Worm (Caenorhabditis elegans): ENCODE data around the gene F10D7.3.
A peak's percentile ranks its signal among the peaks of the same experiment; 100 is the strongest.

Gene F10D7.3

ce11 chrX:17392182-17392581 lies 17.7 kb upstream of the F10D7.3 start (continued):
- TF ChIP-seq elt-2 (tag; optimal IDR thresholded peaks at IDR 0.05) = no peak
- TF ChIP-seq lin-14 (GFP tag; optimal IDR thresholded peaks at IDR 0.05) = peak; percentile 95
- no peak for TF ChIP-seq nhr-12 (tag; optimal IDR thresholded peaks at IDR 0.05)
- no peak for TF ChIP-seq nhr-11 (tag; optimal IDR thresholded peaks at IDR 0.05)
- no peak for TF ChIP-seq zip-4 (GFP tag; optimal IDR thresholded peaks at IDR 0.05)
- TF ChIP-seq fkh-10 (GFP tag; optimal IDR thresholded peaks at IDR 0.05) = no peak
- TF ChIP-seq egl-27 (tag; optimal IDR thresholded peaks at IDR 0.05) = peak in 1 of 2 experiments; percentile 5
- TF ChIP-seq ztf-4 (tag; optimal IDR thresholded peaks at IDR 0.05) = peak; percentile 41
- TF ChIP-seq lin-13 (GFP tag; optimal IDR thresholded peaks at IDR 0.05) = peak; percentile 37
- TF ChIP-seq dsc-1 (tag; optimal IDR thresholded peaks at IDR 0.05) = peak; percentile 63
- TF ChIP-seq fkh-4 (tag; optimal IDR thresholded peaks at IDR 0.05; ENCODE audit: borderline replicate concordance) = no peak
- no peak for TF ChIP-seq tlp-1 (tag; optimal IDR thresholded peaks at IDR 0.05)
- TF ChIP-seq ceh-63 (GFP tag; optimal IDR thresholded peaks at IDR 0.05) = no peak
- TF ChIP-seq lin-35 (GFP tag; optimal IDR thresholded peaks at IDR 0.05) = peak; percentile 58 to 77
- TF ChIP-seq ceh-88 (GFP tag; IDR thresholded peaks at IDR 0.05) = no peak; the same call in 1 of the 2 replicates
- TF ChIP-seq nhr-19 (GFP tag; conservative IDR thresholded peaks at IDR 0.05) = peak; percentile 57
- TF ChIP-seq nhr-76 (tag; optimal IDR thresholded peaks at IDR 0.05) = no peak
- peak; percentile 30 to 62 (median 43) for TF ChIP-seq dpl-1 (GFP tag; optimal IDR thresholded peaks at IDR 0.05)
- peak; percentile 76 for TF ChIP-seq swsn-7 (tag; optimal IDR thresholded peaks at IDR 0.05)
- no peak for TF ChIP-seq sup-37 (GFP tag; optimal IDR thresholded peaks at IDR 0.05)
- TF ChIP-seq aha-1 (tag; optimal IDR thresholded peaks at IDR 0.05) = no peak
- TF ChIP-seq vab-15 (tag; optimal IDR thresholded peaks at IDR 0.05) = no peak
- TF ChIP-seq ceh-90 (tag; optimal IDR thresholded peaks at IDR 0.05) = no peak
- TF ChIP-seq unc-98 (GFP tag; IDR thresholded peaks at IDR 0.05) = no peak
- TF ChIP-seq ets-5 (GFP tag; IDR thresholded peaks at IDR 0.05) = no peak
- peak; percentile 16 for TF ChIP-seq irx-1 (tag; optimal IDR thresholded peaks at IDR 0.05)
- TF ChIP-seq snu-23 (GFP tag; optimal IDR thresholded peaks at IDR 0.05) = peak; percentile 86
- no peak for TF ChIP-seq ceh-8 (GFP tag; optimal IDR thresholded peaks at IDR 0.05)
- TF ChIP-seq snpc-4 (tag; optimal IDR thresholded peaks at IDR 0.05) = peak; percentile 45
- no peak for TF ChIP-seq isw-1 (GFP tag; IDR thresholded peaks at IDR 0.05)
- TF ChIP-seq rnt-1 (tag; optimal IDR thresholded peaks at IDR 0.05) = peak; percentile 83
- no peak for TF ChIP-seq C34B4.2 (tag; optimal IDR thresholded peaks at IDR 0.05)
- TF ChIP-seq hlh-17 (GFP tag; optimal IDR thresholded peaks at IDR 0.05; ENCODE audit: borderline replicate concordance) = no peak
- TF ChIP-seq aly-2 (tag; optimal IDR thresholded peaks at IDR 0.05) = no peak
- TF ChIP-seq efl-3 (GFP tag; optimal IDR thresholded peaks at IDR 0.05) = no peak
- no peak for TF ChIP-seq nhr-77 (tag; optimal IDR thresholded peaks at IDR 0.05)
- peak; percentile 22 for TF ChIP-seq jun-1 (tag; optimal IDR thresholded peaks at IDR 0.05)
- TF ChIP-seq sptf-1 (tag; optimal IDR thresholded peaks at IDR 0.05) = no peak
- no peak for TF ChIP-seq nhr-84 (tag; optimal IDR thresholded peaks at IDR 0.05)
- no peak for TF ChIP-seq unc-30 (tag; optimal IDR thresholded peaks at IDR 0.05)
- TF ChIP-seq unc-62 (GFP tag; optimal IDR thresholded peaks at IDR 0.05) = no peak
- no peak for TF ChIP-seq grh-1 (GFP tag; IDR thresholded peaks at IDR 0.05)
- no peak for TF ChIP-seq sox-4 (tag; optimal IDR thresholded peaks at IDR 0.05)

DNA sequence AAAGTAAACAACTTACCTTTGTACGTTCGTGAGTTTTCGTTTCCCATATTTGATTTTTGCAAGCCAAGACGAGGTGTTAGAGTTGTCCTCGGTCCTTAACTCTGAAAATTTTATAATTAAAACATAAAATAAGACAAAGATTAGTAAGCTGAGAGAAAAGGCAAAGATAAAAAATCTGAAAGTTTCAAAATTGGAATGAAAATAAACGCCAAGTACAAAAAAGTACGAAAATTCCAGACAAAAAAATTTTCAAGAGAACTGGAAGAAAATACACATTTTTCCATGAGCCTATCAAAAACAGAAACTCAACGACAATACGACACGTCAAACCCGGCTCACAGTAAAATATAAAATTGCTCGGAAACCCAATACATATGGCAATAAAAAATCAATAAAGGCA lies 17.1 kb upstream of the F10D7.3 start, which contains the start of gene F10D7.5:
TSS of gene F10D7.5 (minus strand) at position 101 of the 400 bp plus-strand sequence.
- TF ChIP-seq tbx-2 (tag; optimal IDR thresholded peaks at IDR 0.05) (no peak), sup-37 (GFP tag; optimal IDR thresholded peaks at IDR 0.05) (no peak), Y116A8C.19 (tag; optimal IDR thresholded peaks at IDR 0.05; ENCODE audit: borderline replicate concordance) (no peak), nhr-19 (GFP tag; conservative IDR thresholded peaks at IDR 0.05) (no peak), F16B12.6 (tag; optimal IDR thresholded peaks at IDR 0.05) (no peak), jun-1 (tag; optimal IDR thresholded peaks at IDR 0.05) (no peak), rnt-1 (tag; optimal IDR thresholded peaks at IDR 0.05) (no peak), hpl-2 (GFP tag; optimal IDR thresholded peaks at IDR 0.05) (no peak), fos-1 (tag; optimal IDR thresholded peaks at IDR 0.05) (no peak), vab-15 (tag; optimal IDR thresholded peaks at IDR 0.05) (no peak), dsc-1 (tag; optimal IDR thresholded peaks at IDR 0.05) (no peak), fkh-8 (tag; optimal IDR thresholded peaks at IDR 0.05) (no peak), pqm-1 (tag; optimal IDR thresholded peaks at IDR 0.05) (no peak), grh-1 (GFP tag; IDR thresholded peaks at IDR 0.05) (no peak), aha-1 (tag; optimal IDR thresholded peaks at IDR 0.05) (no peak), ztf-11 (tag; optimal IDR thresholded peaks at IDR 0.05) (no peak), lsy-2 (tag; optimal IDR thresholded peaks at IDR 0.05) (no peak), aly-2 (tag; optimal IDR thresholded peaks at IDR 0.05) (no peak), elt-3 (tag; optimal IDR thresholded peaks at IDR 0.05) (no peak)

Measured in whole organism, L1 larva.